Fruit fly (Drosophila melanogaster): ENCODE data around the gene CG12065.

Gene CG12065

DNA sequence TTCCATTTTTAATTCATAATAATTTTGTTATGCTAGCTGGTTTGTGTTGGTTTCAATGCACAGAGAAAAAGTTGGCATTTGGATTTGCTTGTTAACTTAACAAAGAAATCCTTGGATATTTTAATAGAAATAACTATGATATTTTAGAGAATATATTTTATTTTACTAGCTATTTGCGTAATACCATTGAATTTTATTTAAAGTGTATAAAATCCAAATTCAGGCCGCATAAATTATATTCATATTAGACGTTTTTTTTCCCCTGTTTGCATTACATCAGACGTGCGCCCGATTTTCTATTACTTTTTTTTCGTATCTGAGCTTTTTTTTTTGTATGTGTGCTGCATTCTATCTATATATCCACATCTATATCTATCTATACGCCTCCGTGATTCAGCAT, 39.4 kb upstream of the CG12065 start (continued):
- TF ChIP-seq CG4854 (GFP tag; optimal IDR thresholded peaks at IDR 0.05) (no peak), toy (GFP tag; IDR thresholded peaks at IDR 0.05) (no peak), Xbp1 (GFP tag; optimal IDR thresholded peaks at IDR 0.05) (peak; percentile 9), gfzf (GFP tag; optimal IDR thresholded peaks at IDR 0.05) (no peak), sqz (GFP tag; optimal IDR thresholded peaks at IDR 0.05) (no peak), H15 (GFP tag; IDR thresholded peaks at IDR 0.05) (no peak), MTF-1 (GFP tag; optimal IDR thresholded peaks at IDR 0.05; ENCODE audit: borderline replicate concordance) (no peak), fru (optimal IDR thresholded peaks at IDR 0.05) (no peak), unc-4 (GFP tag; IDR thresholded peaks at IDR 0.05; ENCODE audit: partially characterized antibody) (no peak), Kr (GFP tag; optimal IDR thresholded peaks at IDR 0.05) (no peak), trh (GFP tag; optimal IDR thresholded peaks at IDR 0.05) (no peak), TFAM (GFP tag; optimal IDR thresholded peaks at IDR 0.05) (no peak), CG13296 (GFP tag; optimal IDR thresholded peaks at IDR 0.05) (no peak), CG1529 (GFP tag; optimal IDR thresholded peaks at IDR 0.05) (peak; percentile 12), CG4328 (GFP tag; optimal IDR thresholded peaks at IDR 0.05) (no peak), chm (GFP tag; IDR thresholded peaks at IDR 0.05) (no peak), CG8478 (optimal IDR thresholded peaks at IDR 0.05) (no peak), CG9797 (GFP tag; optimal IDR thresholded peaks at IDR 0.05) (no peak), rib (GFP tag; IDR thresholded peaks at IDR 0.05) (no peak), ase (GFP tag; IDR thresholded peaks at IDR 0.05) (no peak), jigr1 (GFP tag; IDR thresholded peaks at IDR 0.05) (no peak), fd96Cb (tag; optimal IDR thresholded peaks at IDR 0.05) (peak; percentile 12), repo (GFP tag; optimal IDR thresholded peaks at IDR 0.05) (no peak), CG10366 (GFP tag; IDR thresholded peaks at IDR 0.05) (no peak), CG2199 (GFP tag; IDR thresholded peaks at IDR 0.05) (no peak), Ptx1 (GFP tag; IDR thresholded peaks at IDR 0.05) (peak; percentile 39; the same call in 1 of the 2 replicates), lilli (GFP tag; optimal IDR thresholded peaks at IDR 0.05) (no peak), aop (GFP tag; IDR thresholded peaks at IDR 0.05) (no peak), dmrt99B (tag; optimal IDR thresholded peaks at IDR 0.05) (peak; percentile 54), Hr51 (GFP tag; optimal IDR thresholded peaks at IDR 0.05) (peak in 1 of 2 experiments; percentile 54), Doc2 (GFP tag; IDR thresholded peaks at IDR 0.05) (no peak), Asciz (GFP tag; optimal IDR thresholded peaks at IDR 0.05) (peak; percentile 12), CG2712 (tag; optimal IDR thresholded peaks at IDR 0.05) (peak; percentile 38), CG18599 (GFP tag; optimal IDR thresholded peaks at IDR 0.05) (no peak), CG11398 (GFP tag; optimal IDR thresholded peaks at IDR 0.05) (no peak), HHEX (GFP tag; optimal IDR thresholded peaks at IDR 0.05) (no peak), insv (GFP tag; optimal IDR thresholded peaks at IDR 0.05) (no peak), ind (GFP tag; optimal IDR thresholded peaks at IDR 0.05) (no peak), BEAF-32 (GFP tag; optimal IDR thresholded peaks at IDR 0.05) (no peak), CG17829 (tag; optimal IDR thresholded peaks at IDR 0.05) (peak; percentile 0), emc (GFP tag; optimal IDR thresholded peaks at IDR 0.05) (no peak), CG34376 (GFP tag; optimal IDR thresholded peaks at IDR 0.05) (no peak), CG7987 (GFP tag; optimal IDR thresholded peaks at IDR 0.05) (no peak), CG33213 (GFP tag; optimal IDR thresholded peaks at IDR 0.05) (no peak), CG2116 (GFP tag; optimal IDR thresholded peaks at IDR 0.05) (no peak), CG11695 (GFP tag; IDR thresholded peaks at IDR 0.05) (no peak), CG18262 (tag; optimal IDR thresholded peaks at IDR 0.05) (peak; percentile 26), ftz-f1 (GFP tag; optimal IDR thresholded peaks at IDR 0.05) (no peak), zfh2 (GFP tag; optimal IDR thresholded peaks at IDR 0.05) (no peak), tap (tag; optimal IDR thresholded peaks at IDR 0.05) (peak; percentile 9), pnt (GFP tag; optimal IDR thresholded peaks at IDR 0.05) (no peak), Mad (GFP tag; optimal IDR thresholded peaks at IDR 0.05) (no peak), CG12769 (tag; optimal IDR thresholded peaks at IDR 0.05) (no peak)

All from whole organism, embryonic.